Fruit fly (Drosophila melanogaster) whole organism, prepupa: ENCODE measurements around the gene Dad1.

Experiments
- CG10631 ChIP-seq: fragments of 200-800 bp; sonication (Bioruptor generic); optimal IDR thresholded peaks from 2 replicates; lab custom pipeline; 2016; ENCODE audit warnings: missing biosample characterization, missing genetic modification characterization
- Gug ChIP-seq: fragments of 200-800 bp; sonication (Bioruptor generic); IDR thresholded peaks from 2 replicates; pipeline ENCODE4 v1.3.6; 2022; ENCODE audit warnings: missing biosample characterization, missing genetic modification characterization
- salr ChIP-seq, 2 experiments: fragments of 200-800 bp; sonication (Bioruptor generic); optimal IDR thresholded peaks; 3 replicates each; lab custom pipeline; 2016 to 2018; ENCODE audit warnings: missing biosample characterization in 2 of 2, missing genetic modification characterization in 2 of 2, mild to moderate bottlenecking in 1 of 2
- topi ChIP-seq: fragments of 200-800 bp; sonication (Bioruptor generic); optimal IDR thresholded peaks from 3 replicates; lab custom pipeline; 2016; ENCODE audit warnings: missing biosample characterization, missing genetic modification characterization

- TF ChIP-seq CG10631 (GFP tag; lab: Kevin White, UChicago) (no peak), Gug (no peak), salr (GFP tag; optimal IDR thresholded peaks at IDR 0.05; lab: Kevin White, UChicago) (no peak), topi (no peak)
Observed at dm6 chr2L:8424090-8424470, 40.1 kb upstream of the Dad1 start.
